Worm (Caenorhabditis elegans): Measurements from ENCODE around the gene C18B2.2.

Gene C18B2.2

DNA sequence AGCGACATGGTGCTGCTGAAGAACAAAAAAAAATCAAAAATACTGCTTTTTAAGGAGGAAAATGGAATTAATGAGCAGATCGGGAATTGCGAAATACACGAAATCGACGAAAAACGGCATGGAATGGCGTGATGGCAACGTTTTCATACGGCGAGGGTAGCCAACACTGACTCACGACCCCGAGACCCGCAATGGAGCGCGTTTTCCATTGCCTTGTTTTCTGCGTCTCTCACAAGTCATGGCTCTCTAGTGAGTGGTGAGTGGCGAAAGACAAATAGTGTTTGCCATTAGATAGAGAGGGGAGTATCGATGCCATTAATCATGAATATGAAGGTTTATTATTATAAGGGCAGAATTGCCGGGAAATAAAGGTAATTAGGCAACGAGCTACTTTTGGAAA, 17.5 kb upstream of the C18B2.2 start, which contains the start of gene C18B2.4:
C18B2.4 (minus strand) TSS at position 15 of the 400 bp plus-strand sequence.
- peak; percentile 59 for TF ChIP-seq sma-9 (GFP tag; optimal IDR thresholded peaks at IDR 0.05)
- no peak for TF ChIP-seq sma-9 (tag; optimal IDR thresholded peaks at IDR 0.05)
- TF ChIP-seq unc-62 (GFP tag; optimal IDR thresholded peaks at IDR 0.05) = no peak
- no peak for TF ChIP-seq ZK546.5 (tag; optimal IDR thresholded peaks at IDR 0.05)
- no peak for TF ChIP-seq nhr-10 (tag; optimal IDR thresholded peaks at IDR 0.05)
- no peak for TF ChIP-seq nhr-25 (tag; optimal IDR thresholded peaks at IDR 0.05)
- peak; percentile 25 for TF ChIP-seq nhr-21 (tag; optimal IDR thresholded peaks at IDR 0.05)
- TF ChIP-seq nhr-6 (tag; optimal IDR thresholded peaks at IDR 0.05) = no peak
- no peak for TF ChIP-seq ztf-1 (GFP tag; conservative IDR thresholded peaks at IDR 0.05)
- TF ChIP-seq snpc-4 (tag; optimal IDR thresholded peaks at IDR 0.05) = peak; percentile 49
- TF ChIP-seq blmp-1 (tag; optimal IDR thresholded peaks at IDR 0.05; ENCODE audit: insufficient read depth) = no peak
- peak; percentile 38 for TF ChIP-seq lin-13 (GFP tag; optimal IDR thresholded peaks at IDR 0.05)
- TF ChIP-seq nhr-77 (tag; optimal IDR thresholded peaks at IDR 0.05) = peak; percentile 47
- peak; percentile 84 for TF ChIP-seq mab-5 (tag; optimal IDR thresholded peaks at IDR 0.05)
- no peak for TF ChIP-seq alr-1 (tag; optimal IDR thresholded peaks at IDR 0.05)
- TF ChIP-seq unc-39 (tag; optimal IDR thresholded peaks at IDR 0.05) = no peak
- peak; percentile 20 for TF ChIP-seq peb-1 (tag; optimal IDR thresholded peaks at IDR 0.05)
- no peak for TF ChIP-seq Y55F3AM.14 (GFP tag; optimal IDR thresholded peaks at IDR 0.05)
- no peak for TF ChIP-seq nhr-237 (tag; optimal IDR thresholded peaks at IDR 0.05)
- peak; percentile 19 for TF ChIP-seq skn-1 (tag; optimal IDR thresholded peaks at IDR 0.05)
- no peak for TF ChIP-seq ama-1 (optimal IDR thresholded peaks at IDR 0.05)
- no peak for TF ChIP-seq aly-2 (tag; optimal IDR thresholded peaks at IDR 0.05)
- peak; percentile 55 for TF ChIP-seq gmeb-1 (tag; optimal IDR thresholded peaks at IDR 0.05)
- no peak for TF ChIP-seq mbf-1 (tag; optimal IDR thresholded peaks at IDR 0.05)
- peak; percentile 24 for TF ChIP-seq ztf-4 (tag; optimal IDR thresholded peaks at IDR 0.05)
- TF ChIP-seq egl-27 (tag; optimal IDR thresholded peaks at IDR 0.05) = no peak
- peak; percentile 84 for TF ChIP-seq C34F6.9 (tag; optimal IDR thresholded peaks at IDR 0.05)
- TF ChIP-seq unc-55 (GFP tag; optimal IDR thresholded peaks at IDR 0.05) = peak; percentile 86
- peak; percentile 50 for TF ChIP-seq lin-11 (tag; optimal IDR thresholded peaks at IDR 0.05)
- peak; percentile 28 to 73 for TF ChIP-seq lsy-2 (tag; optimal IDR thresholded peaks at IDR 0.05)
- TF ChIP-seq dmd-4 (tag; optimal IDR thresholded peaks at IDR 0.05) = no peak
- no peak for TF ChIP-seq elt-1 (tag; optimal IDR thresholded peaks at IDR 0.05)
- TF ChIP-seq ceh-16 (tag; optimal IDR thresholded peaks at IDR 0.05) = no peak
- no peak for TF ChIP-seq nhr-12 (tag; optimal IDR thresholded peaks at IDR 0.05)
- TF ChIP-seq ceh-82 (tag; optimal IDR thresholded peaks at IDR 0.05) = no peak
- TF ChIP-seq sem-4 (tag; optimal IDR thresholded peaks at IDR 0.05) = peak; percentile 53
- TF ChIP-seq sma-3 (GFP tag; optimal IDR thresholded peaks at IDR 0.05) = peak; percentile 47
- peak; percentile 86 for TF ChIP-seq nhr-129 (tag; optimal IDR thresholded peaks at IDR 0.05)
- TF ChIP-seq elt-3 (tag; optimal IDR thresholded peaks at IDR 0.05) = no peak
- no peak for TF ChIP-seq nhr-11 (tag; optimal IDR thresholded peaks at IDR 0.05)
- TF ChIP-seq zag-1 (tag; optimal IDR thresholded peaks at IDR 0.05) = peak; percentile 76
- TF ChIP-seq mdl-1 (tag; optimal IDR thresholded peaks at IDR 0.05) = peak in 1 of 2 experiments; percentile 22
- TF ChIP-seq nhr-23 (tag; optimal IDR thresholded peaks at IDR 0.05) = no peak
- no peak for TF ChIP-seq lin-39 (tag; optimal IDR thresholded peaks at IDR 0.05)
- no peak for TF ChIP-seq R02D3.7 (tag; optimal IDR thresholded peaks at IDR 0.05)
- peak; percentile 62 for TF ChIP-seq F13H6.1 (tag; optimal IDR thresholded peaks at IDR 0.05)
- no peak for TF ChIP-seq ztf-11 (tag; optimal IDR thresholded peaks at IDR 0.05)
- TF ChIP-seq fos-1 (tag; optimal IDR thresholded peaks at IDR 0.05) = peak; percentile 99
- peak; percentile 87 for TF ChIP-seq crh-2 (tag; optimal IDR thresholded peaks at IDR 0.05)
